Worm (Caenorhabditis elegans): ENCODE measurements around the gene tdp-1.

DNA sequence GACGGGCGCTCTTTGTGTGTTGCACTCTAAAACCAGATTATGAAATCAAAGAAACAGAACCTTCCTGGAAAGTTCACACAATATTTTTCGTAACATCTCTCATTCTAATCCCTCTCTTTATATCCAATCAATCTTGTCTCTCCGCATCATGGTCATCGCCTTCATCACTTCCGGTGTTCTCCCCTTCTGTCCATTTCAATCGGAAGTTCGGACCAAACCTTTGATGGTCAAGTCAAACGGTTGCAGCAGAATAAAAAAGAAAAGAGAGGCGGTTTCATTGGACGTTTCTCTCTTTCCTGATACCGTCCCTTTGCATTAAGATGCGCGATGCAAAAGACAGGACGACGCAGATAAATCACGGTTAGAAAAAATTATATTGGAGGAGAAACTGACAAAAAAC lies 35.4 kb downstream of the tdp-1 start:
- no peak for TF ChIP-seq hmg-4 (GFP tag; optimal IDR thresholded peaks at IDR 0.05)
- no peak for TF ChIP-seq ama-1 (optimal IDR thresholded peaks at IDR 0.05)
- TF ChIP-seq tbx-11 (GFP tag; IDR thresholded peaks at IDR 0.05) = no peak
- no peak for TF ChIP-seq flt-1 (GFP tag; IDR thresholded peaks at IDR 0.05)
- TF ChIP-seq hnd-1 (tag; optimal IDR thresholded peaks at IDR 0.05) = no peak
- TF ChIP-seq ceh-36 (tag; optimal IDR thresholded peaks at IDR 0.05) = no peak

Data from whole organism, early embryonic.